Fruit fly (Drosophila melanogaster) whole organism, embryonic: ENCODE results near the gene ss.

Experiments used
- ATbp ChIP-seq: fragments of 200-800 bp; sonication (Bioruptor generic); optimal IDR thresholded peaks from 2 replicates; lab custom pipeline; 2017; ENCODE audit warnings: missing biosample characterization, mild to moderate bottlenecking, missing genetic modification characterization, missing genetic modification reagents
- Adf1 ChIP-seq: fragments of 200-800 bp; sonication (Bioruptor generic); IDR thresholded peaks from 2 replicates; pipeline ENCODE4 v1.3.6; 2022; ENCODE audit warnings: missing biosample characterization, missing genetic modification characterization
- B-H2 ChIP-seq: fragments of 200-800 bp; sonication (Bioruptor generic); optimal IDR thresholded peaks from 2 replicates; lab custom pipeline; 2018; ENCODE audit warnings: missing biosample characterization, mild to moderate bottlenecking, missing genetic modification characterization
- BtbVII ChIP-seq: fragments of 200-800 bp; sonication (Bioruptor generic); optimal IDR thresholded peaks from 3 replicates; lab custom pipeline; 2017; ENCODE audit warnings: missing biosample characterization, mild to moderate bottlenecking, missing genetic modification characterization
- CG10431 ChIP-seq: fragments of 200-800 bp; sonication (Bioruptor generic); optimal IDR thresholded peaks from 3 replicates; lab custom pipeline; 2018; ENCODE audit warnings: missing biosample characterization, mild to moderate bottlenecking, missing genetic modification characterization
- CG11560 ChIP-seq: fragments of 200-800 bp; sonication (Bioruptor generic); IDR thresholded peaks from 3 replicates; pipeline ENCODE4 v1.3.6; 2022; ENCODE audit warnings: missing biosample characterization, missing genetic modification characterization
- CG12104 ChIP-seq: fragments of 200-800 bp; sonication (Bioruptor generic); optimal IDR thresholded peaks from 3 replicates; lab custom pipeline; 2016; ENCODE audit warnings: missing biosample characterization, missing genetic modification characterization
- CG13624 ChIP-seq: fragments of 200-800 bp; sonication (Bioruptor generic); optimal IDR thresholded peaks from 2 replicates; lab custom pipeline; 2016; ENCODE audit warnings: missing biosample characterization, missing genetic modification characterization
- CG15696 ChIP-seq: fragments of 200-800 bp; sonication (Bioruptor generic); optimal IDR thresholded peaks from 2 replicates; lab custom pipeline; 2019; ENCODE audit warnings: missing biosample characterization, mild to moderate bottlenecking, missing genetic modification characterization, moderate library complexity
- CG2712 ChIP-seq: fragments of 200-800 bp; optimal IDR thresholded peaks from 3 replicates; lab custom pipeline; 2019; ENCODE audit warnings: missing biosample characterization, mild to moderate bottlenecking, missing genetic modification characterization, moderate library complexity
- CG31224 ChIP-seq: fragments of 200-800 bp; sonication (Bioruptor generic); IDR thresholded peaks from 2 replicates; pipeline ENCODE4 v1.3.6; 2022; ENCODE audit warnings: missing biosample characterization, missing genetic modification characterization
- CG6765 ChIP-seq: fragments of 200-800 bp; sonication (Bioruptor generic); optimal IDR thresholded peaks from 3 replicates; lab custom pipeline; 2017; ENCODE audit warnings: missing biosample characterization, mild to moderate bottlenecking, missing genetic modification characterization
- CG6813 ChIP-seq: fragments of 200-800 bp; sonication (Bioruptor generic); optimal IDR thresholded peaks from 2 replicates; lab custom pipeline; 2017; ENCODE audit warnings: missing biosample characterization, missing genetic modification characterization, mild to moderate bottlenecking, moderate library complexity, missing genetic modification reagents
- CG8089 ChIP-seq: fragments of 200-800 bp; sonication (Bioruptor generic); optimal IDR thresholded peaks from 3 replicates; lab custom pipeline; 2016; ENCODE audit warnings: missing biosample characterization, missing genetic modification characterization
- CG8388 ChIP-seq: fragments of 200-800 bp; sonication (Bioruptor generic); optimal IDR thresholded peaks from 2 replicates; lab custom pipeline; 2019; ENCODE audit warnings: missing biosample characterization, mild to moderate bottlenecking, missing genetic modification characterization, moderate library complexity
- Dip2 ChIP-seq: fragments of 200-800 bp; sonication (Bioruptor generic); IDR thresholded peaks from 2 replicates; pipeline ENCODE4 v1.3.6; 2022; ENCODE audit warnings: missing biosample characterization, missing genetic modification characterization
- Dp ChIP-seq: fragments of 200-800 bp; sonication (Bioruptor generic); optimal IDR thresholded peaks from 2 replicates; lab custom pipeline; 2018; ENCODE audit warnings: missing biosample characterization, mild to moderate bottlenecking, missing genetic modification characterization, moderate library complexity
- ERR ChIP-seq: fragments of 200-800 bp; sonication (Bioruptor generic); optimal IDR thresholded peaks from 2 replicates; lab custom pipeline; 2016; ENCODE audit warnings: missing biosample characterization, missing genetic modification characterization
- Ets97D ChIP-seq: fragments of 200-800 bp; sonication (Bioruptor generic); optimal IDR thresholded peaks from 3 replicates; lab custom pipeline; 2016; ENCODE audit warnings: missing biosample characterization, missing genetic modification characterization
- Hmr ChIP-seq: fragments of 200-800 bp; sonication (Bioruptor generic); optimal IDR thresholded peaks from 3 replicates; lab custom pipeline; 2017; ENCODE audit warnings: mild to moderate bottlenecking, missing biosample characterization, missing genetic modification reagents, missing genetic modification characterization
- Kr ChIP-seq: fragments of 200-800 bp; sonication (Bioruptor generic); optimal IDR thresholded peaks from 2 replicates; lab custom pipeline; 2017; ENCODE audit warnings: missing biosample characterization, mild to moderate bottlenecking, missing genetic modification characterization
- Med ChIP-seq: fragments of 200-800 bp; sonication (Bioruptor generic); peaks from one replicate; lab custom pipeline; 2016; ENCODE audit warnings: missing biosample characterization, missing genetic modification characterization, mild to moderate bottlenecking, inconsistent platforms, moderate library complexity
- Mes4 ChIP-seq: fragments of 200-800 bp; sonication (Bioruptor generic); optimal IDR thresholded peaks from 2 replicates; lab custom pipeline; 2016; ENCODE audit warnings: missing biosample characterization, missing genetic modification characterization
- NC2α ChIP-seq: fragments of 200-800 bp; sonication (Bioruptor generic); optimal IDR thresholded peaks from 2 replicates; lab custom pipeline; 2016; ENCODE audit warnings: missing biosample characterization, missing genetic modification characterization
- Neu2 ChIP-seq: fragments of 200-800 bp; sonication (Bioruptor generic); optimal IDR thresholded peaks from 3 replicates; lab custom pipeline; 2016; ENCODE audit warnings: missing biosample characterization, missing genetic modification characterization, borderline replicate concordance
- Oaz ChIP-seq: fragments of 200-800 bp; sonication (Bioruptor generic); IDR thresholded peaks from 2 replicates; pipeline ENCODE4 v1.3.6; 2022; ENCODE audit warnings: missing biosample characterization, missing genetic modification characterization
- TFAM ChIP-seq: fragments of 200-800 bp; sonication (Bioruptor generic); optimal IDR thresholded peaks from 2 replicates; lab custom pipeline; 2017; ENCODE audit warnings: missing biosample characterization, missing genetic modification characterization, inconsistent platforms
- Trl ChIP-seq, 3 experiments: fragments of >200 bp in 2 of 3; fragments of 200-800 bp in 1 of 3; sonication (Bioruptor generic) in 1 of 3; optimal IDR thresholded peaks; 2 replicates in 1 of 3; 3 replicates in 2 of 3; lab custom pipeline; 2016 to 2017; ENCODE audit warnings: missing biosample characterization in 1 of 3, missing genetic modification characterization in 1 of 3
- ap ChIP-seq: fragments of 200-800 bp; sonication (Bioruptor generic); IDR thresholded peaks from 2 replicates; pipeline ENCODE4 v1.3.6; 2022; ENCODE audit warnings: missing biosample characterization, missing genetic modification characterization
- cad ChIP-seq: fragments of >200 bp; optimal IDR thresholded peaks from 2 replicates; lab custom pipeline; 2017; ENCODE audit warnings: missing biosample characterization, missing genetic modification characterization
- cas ChIP-seq: fragments of 200-800 bp; sonication (Bioruptor generic); IDR thresholded peaks from 2 replicates; pipeline ENCODE4 v1.3.6; 2022; ENCODE audit warnings: missing biosample characterization, missing genetic modification characterization
- crp ChIP-seq, 2 experiments: fragments of 200-800 bp; sonication (Bioruptor generic); optimal IDR thresholded peaks; 2 replicates in 1 of 2; 3 replicates in 1 of 2; lab custom pipeline; 2017; ENCODE audit warnings: missing biosample characterization in 2 of 2, missing genetic modification characterization in 2 of 2, mild to moderate bottlenecking in 1 of 2, moderate library complexity in 1 of 2
- cwo ChIP-seq: fragments of 200-800 bp; sonication (Bioruptor generic); optimal IDR thresholded peaks from 3 replicates; lab custom pipeline; 2017; ENCODE audit warnings: missing biosample characterization, missing genetic modification characterization, mild to moderate bottlenecking, moderate library complexity, missing genetic modification reagents
- dm ChIP-seq: fragments of 200-800 bp; sonication (Bioruptor generic); optimal IDR thresholded peaks from 3 replicates; lab custom pipeline; 2016; ENCODE audit warnings: missing biosample characterization, missing genetic modification characterization
- ems ChIP-seq: fragments of 200-800 bp; sonication (Bioruptor generic); optimal IDR thresholded peaks from 3 replicates; lab custom pipeline; 2016; ENCODE audit warnings: missing biosample characterization, missing genetic modification characterization
- fd102C ChIP-seq: fragments of 200-800 bp; sonication (Bioruptor generic); optimal IDR thresholded peaks from 2 replicates; lab custom pipeline; 2018; ENCODE audit warnings: missing biosample characterization, mild to moderate bottlenecking, missing genetic modification characterization, moderate library complexity
- fd3F ChIP-seq: fragments of 200-800 bp; sonication (Bioruptor generic); optimal IDR thresholded peaks from 2 replicates; lab custom pipeline; 2018; ENCODE audit warnings: missing biosample characterization, mild to moderate bottlenecking, missing genetic modification characterization, moderate library complexity
- fd64A ChIP-seq: fragments of 200-800 bp; sonication (Bioruptor generic); optimal IDR thresholded peaks from 3 replicates; lab custom pipeline; 2018; ENCODE audit warnings: missing biosample characterization, mild to moderate bottlenecking, missing genetic modification characterization
- gro ChIP-seq: fragments of 200-800 bp; sonication (Bioruptor generic); optimal IDR thresholded peaks from 2 replicates; lab custom pipeline; 2016; ENCODE audit warnings: missing biosample characterization, missing genetic modification characterization
- lbe ChIP-seq: fragments of 200-800 bp; sonication (Bioruptor generic); optimal IDR thresholded peaks from 2 replicates; lab custom pipeline; 2016; ENCODE audit warnings: missing biosample characterization, mild to moderate bottlenecking, missing genetic modification characterization
- luna ChIP-seq: fragments of 200-800 bp; sonication (Bioruptor generic); optimal IDR thresholded peaks from 2 replicates; lab custom pipeline; 2016; ENCODE audit warnings: missing biosample characterization, missing genetic modification characterization
- nau ChIP-seq: fragments of 200-800 bp; sonication (Bioruptor generic); optimal IDR thresholded peaks from 3 replicates; lab custom pipeline; 2017; ENCODE audit warnings: missing biosample characterization, mild to moderate bottlenecking, missing genetic modification characterization, missing genetic modification reagents
- nmo ChIP-seq: fragments of 200-800 bp; sonication (Bioruptor generic); optimal IDR thresholded peaks from 2 replicates; lab custom pipeline; 2018; ENCODE audit warnings: missing biosample characterization, mild to moderate bottlenecking, missing genetic modification characterization, moderate library complexity
- onecut ChIP-seq: fragments of 200-800 bp; sonication (Bioruptor generic); IDR thresholded peaks from 2 replicates; pipeline ENCODE4 v1.3.6; 2022; ENCODE audit warnings: missing biosample characterization, missing genetic modification characterization
- ranshi ChIP-seq: fragments of 200-800 bp; sonication (Bioruptor generic); IDR thresholded peaks from 2 replicates; pipeline ENCODE4 v1.3.6; 2022; ENCODE audit warnings: missing biosample characterization, missing genetic modification characterization
- sens-2 ChIP-seq: fragments of 200-800 bp; sonication (Bioruptor generic); IDR thresholded peaks from 2 replicates; pipeline ENCODE4 v1.3.6; 2022; ENCODE audit warnings: missing biosample characterization, missing genetic modification characterization
- shn ChIP-seq: fragments of 200-800 bp; sonication (Bioruptor generic); optimal IDR thresholded peaks from 3 replicates; lab custom pipeline; 2016; ENCODE audit warnings: missing biosample characterization, missing genetic modification characterization
- sr ChIP-seq: fragments of 200-800 bp; sonication (Bioruptor generic); IDR thresholded peaks from 3 replicates; pipeline ENCODE4 v1.3.6; 2022; ENCODE audit warnings: missing biosample characterization, missing genetic modification characterization
- ssp ChIP-seq: fragments of 200-800 bp; sonication (Bioruptor generic); IDR thresholded peaks from 2 replicates; pipeline ENCODE4 v1.3.6; 2022; ENCODE audit warnings: missing biosample characterization, missing genetic modification characterization
- trem ChIP-seq: fragments of 200-800 bp; optimal IDR thresholded peaks from 3 replicates; lab custom pipeline; 2019; ENCODE audit warnings: missing biosample characterization, mild to moderate bottlenecking, missing genetic modification characterization, moderate library complexity
- usp ChIP-seq: fragments of >200 bp; optimal IDR thresholded peaks from 2 replicates; lab custom pipeline; 2017; ENCODE audit warnings: missing biosample characterization, missing genetic modification characterization

The ss gene

dm6 chr3R:16355393-16355943 lies 48.0 kb downstream of the ss start (continued):
- TF ChIP-seq ranshi (GFP tag; lab: Robert Waterston, UW): peak; percentile 40; the same call in 1 of the 2 replicates
- no peak for TF ChIP-seq lbe (GFP tag; lab: Kevin White, UChicago)
- TF ChIP-seq shn (GFP tag; lab: Kevin White, UChicago): peak; percentile 27
- TF ChIP-seq Hmr: peak; percentile 71
- TF ChIP-seq Dp (GFP tag; lab: Kevin White, UChicago): no peak
- no peak for TF ChIP-seq fd64A (GFP tag; lab: Kevin White, UChicago)
- no peak for TF ChIP-seq NC2α (GFP tag; lab: Kevin White, UChicago)
- no peak for TF ChIP-seq CG2712 (tag; lab: Kevin White, UChicago)
- no peak for TF ChIP-seq CG6765
- TF ChIP-seq BtbVII (GFP tag; lab: Kevin White, UChicago): peak; percentile 10
- no peak for TF ChIP-seq trem
- TF ChIP-seq Neu2: no peak
- no peak for TF ChIP-seq Mes4
- TF ChIP-seq ems (GFP tag; lab: Kevin White, UChicago): peak; percentile 4
- TF ChIP-seq usp: no peak
- no peak for TF ChIP-seq ssp (GFP tag; lab: Robert Waterston, UW)
- no peak for TF ChIP-seq nmo (GFP tag; lab: Kevin White, UChicago)
- no peak for TF ChIP-seq TFAM (GFP tag; lab: Kevin White, UChicago)
- TF ChIP-seq gro (GFP tag; lab: Kevin White, UChicago): peak; percentile 69
- no peak for TF ChIP-seq dm (GFP tag; lab: Kevin White, UChicago)
- peak in 1 of 2 experiments; percentile 45 for TF ChIP-seq Trl (optimal IDR thresholded peaks at IDR 0.05; lab: Kevin White, UChicago)
- no peak for TF ChIP-seq Trl (GFP tag; optimal IDR thresholded peaks at IDR 0.05; lab: Kevin White, UChicago)
- no peak for TF ChIP-seq CG15696
- TF ChIP-seq CG31224 (GFP tag; lab: Robert Waterston, UW): no peak
- no peak for TF ChIP-seq CG8089 (GFP tag; lab: Kevin White, UChicago)
- no peak for TF ChIP-seq ap
- peak; percentile 47 for TF ChIP-seq nau
- TF ChIP-seq fd3F: peak; percentile 5
- TF ChIP-seq CG6813 (GFP tag; lab: Kevin White, UChicago): no peak
- no peak for TF ChIP-seq crp (GFP tag; optimal IDR thresholded peaks at IDR 0.05; lab: Kevin White, UChicago)

dm6 chr3R:16353671-16354070 lies 49.8 kb downstream of the ss start:
- TF ChIP-seq luna: no peak
- no peak for TF ChIP-seq fd102C
- no peak for TF ChIP-seq Dip2 (GFP tag; lab: Robert Waterston, UW)
- peak; percentile 76 for TF ChIP-seq sr (GFP tag; lab: Robert Waterston, UW)
- peak; percentile 2 for TF ChIP-seq cwo (GFP tag; lab: Kevin White, UChicago)
- no peak for TF ChIP-seq CG10431
- TF ChIP-seq CG8388: no peak
- peak; percentile 11 for TF ChIP-seq Med (GFP tag; lab: Kevin White, UChicago)
- TF ChIP-seq CG11560 (tag; lab: Robert Waterston, UW): no peak
- no peak for TF ChIP-seq ATbp (GFP tag; lab: Kevin White, UChicago)
- TF ChIP-seq, all 482 proteins: peak for 3

dm6 chr3R:16353195-16353594 lies 50.3 kb downstream of the ss start:
- TF ChIP-seq CG12104 (GFP tag; lab: Kevin White, UChicago) (no peak), usp (no peak), Ets97D (GFP tag; lab: Kevin White, UChicago) (no peak), Oaz (GFP tag; lab: Robert Waterston, UW) (no peak), Adf1 (GFP tag; lab: Robert Waterston, UW) (no peak), B-H2 (GFP tag; lab: Kevin White, UChicago) (peak; percentile 4), BtbVII (GFP tag; lab: Kevin White, UChicago) (no peak), cas (no peak), onecut (GFP tag; lab: Robert Waterston, UW) (no peak), sens-2 (GFP tag; lab: Robert Waterston, UW) (no peak), ERR (GFP tag; lab: Kevin White, UChicago) (no peak), Kr (GFP tag; lab: Kevin White, UChicago) (no peak), cad (no peak), CG13624 (GFP tag; lab: Kevin White, UChicago) (peak; percentile 54)
